Fruit fly (Drosophila melanogaster) whole organism, embryonic: ENCODE measurements around the gene CG6048.

Experiments used
- ATbp ChIP-seq: fragments of 200-800 bp; sonication (Bioruptor generic); optimal IDR thresholded peaks from 2 replicates; lab custom pipeline; 2017; ENCODE audit warnings: missing biosample characterization, mild to moderate bottlenecking, missing genetic modification characterization, missing genetic modification reagents
- Abd-B ChIP-seq: fragments of 200-800 bp; sonication (Bioruptor generic); optimal IDR thresholded peaks from 2 replicates; lab custom pipeline; 2018; ENCODE audit warnings: missing biosample characterization, mild to moderate bottlenecking, missing genetic modification characterization, moderate library complexity
- CG10979 ChIP-seq: fragments of 200-800 bp; sonication (Bioruptor generic); optimal IDR thresholded peaks from 2 replicates; lab custom pipeline; 2018; ENCODE audit warnings: missing biosample characterization, mild to moderate bottlenecking, missing genetic modification characterization, moderate library complexity
- CG11696 ChIP-seq: fragments of 200-800 bp; sonication (Bioruptor generic); IDR thresholded peaks from 2 replicates; pipeline ENCODE4 v1.3.6; 2022; ENCODE audit warnings: missing biosample characterization, missing genetic modification characterization
- CG14860 ChIP-seq: fragments of 200-800 bp; sonication (Bioruptor generic); IDR thresholded peaks from 3 replicates; pipeline ENCODE4 v1.3.6; 2022; ENCODE audit warnings: missing biosample characterization, missing genetic modification characterization; ENCODE audit not compliant: partially characterized antibody
- CG15479 ChIP-seq: fragments of 200-800 bp; sonication (Bioruptor generic); optimal IDR thresholded peaks from 3 replicates; lab custom pipeline; 2019; ENCODE audit warnings: missing biosample characterization, mild to moderate bottlenecking, missing genetic modification characterization, moderate library complexity
- CG1603 ChIP-seq: fragments of 200-800 bp; sonication (Bioruptor generic); optimal IDR thresholded peaks from 2 replicates; lab custom pipeline; 2019; ENCODE audit warnings: missing biosample characterization, mild to moderate bottlenecking, missing genetic modification characterization, moderate library complexity
- CG17186 ChIP-seq: fragments of 200-800 bp; sonication (Bioruptor generic); optimal IDR thresholded peaks from 3 replicates; lab custom pipeline; 2017; ENCODE audit warnings: missing biosample characterization, missing genetic modification reagents, missing genetic modification characterization
- CG1832 ChIP-seq: fragments of 200-800 bp; sonication (Bioruptor generic); optimal IDR thresholded peaks from 2 replicates; lab custom pipeline; 2017; ENCODE audit warnings: missing biosample characterization, mild to moderate bottlenecking, missing genetic modification characterization, inconsistent platforms
- CG18476 ChIP-seq: fragments of 200-800 bp; sonication (Bioruptor generic); optimal IDR thresholded peaks from 2 replicates; lab custom pipeline; 2016; ENCODE audit warnings: missing biosample characterization, mild to moderate bottlenecking, missing genetic modification characterization
- CG18599 ChIP-seq: fragments of 200-800 bp; sonication (Bioruptor generic); optimal IDR thresholded peaks from 3 replicates; lab custom pipeline; 2017; ENCODE audit warnings: missing biosample characterization, missing genetic modification characterization, mild to moderate bottlenecking, moderate library complexity, missing genetic modification reagents
- CG18619 ChIP-seq: fragments of 200-800 bp; sonication (Bioruptor generic); optimal IDR thresholded peaks from 3 replicates; lab custom pipeline; 2017; ENCODE audit warnings: missing biosample characterization, mild to moderate bottlenecking, missing genetic modification characterization
- CG2199 ChIP-seq: fragments of 200-800 bp; sonication (Bioruptor generic); IDR thresholded peaks from 3 replicates; pipeline ENCODE4 v1.3.6; 2022; ENCODE audit warnings: missing biosample characterization, missing genetic modification characterization
- CG2712 ChIP-seq: fragments of 200-800 bp; optimal IDR thresholded peaks from 3 replicates; lab custom pipeline; 2019; ENCODE audit warnings: missing biosample characterization, mild to moderate bottlenecking, missing genetic modification characterization, moderate library complexity
- CG31224 ChIP-seq: fragments of 200-800 bp; sonication (Bioruptor generic); IDR thresholded peaks from 2 replicates; pipeline ENCODE4 v1.3.6; 2022; ENCODE audit warnings: missing biosample characterization, missing genetic modification characterization
- CG3407 ChIP-seq: fragments of 200-800 bp; sonication (Bioruptor generic); optimal IDR thresholded peaks from 2 replicates; lab custom pipeline; 2018; ENCODE audit warnings: missing biosample characterization, mild to moderate bottlenecking, missing genetic modification characterization
- CG42726 ChIP-seq: fragments of 200-800 bp; sonication (Bioruptor generic); IDR thresholded peaks from 2 replicates; pipeline ENCODE4 v1.3.6; 2022; ENCODE audit warnings: missing biosample characterization, missing genetic modification characterization; ENCODE audit not compliant: partially characterized antibody
- CG6254 ChIP-seq: fragments of 200-800 bp; sonication (Bioruptor generic); optimal IDR thresholded peaks from 3 replicates; lab custom pipeline; 2017; ENCODE audit warnings: mild to moderate bottlenecking, missing biosample characterization, missing genetic modification reagents, missing genetic modification characterization
- CG6272 ChIP-seq: fragments of 200-800 bp; sonication (Bioruptor generic); IDR thresholded peaks from 2 replicates; pipeline ENCODE4 v1.3.6; 2022; ENCODE audit warnings: missing biosample characterization, missing genetic modification characterization
- CG7357 ChIP-seq: fragments of 200-800 bp; sonication (Bioruptor generic); IDR thresholded peaks from 3 replicates; pipeline ENCODE4 v1.3.6; 2022; ENCODE audit warnings: missing biosample characterization, missing genetic modification characterization
- CG8478 ChIP-seq: fragments of >200 bp; optimal IDR thresholded peaks from 2 replicates; lab custom pipeline; 2018
- CG8924 ChIP-seq: fragments of 200-800 bp; optimal IDR thresholded peaks from 3 replicates; lab custom pipeline; 2019; ENCODE audit warnings: missing biosample characterization, mild to moderate bottlenecking, missing genetic modification characterization, moderate library complexity
- CG9727 ChIP-seq: fragments of 200-800 bp; sonication (Bioruptor generic); optimal IDR thresholded peaks from 3 replicates; lab custom pipeline; 2017; ENCODE audit warnings: missing biosample characterization, mild to moderate bottlenecking, missing genetic modification characterization
- CG9876 ChIP-seq: fragments of 200-800 bp; sonication (Bioruptor generic); optimal IDR thresholded peaks from 2 replicates; lab custom pipeline; 2016; ENCODE audit warnings: missing biosample characterization, missing genetic modification characterization
- CoRest ChIP-seq: fragments of 200-800 bp; sonication (Bioruptor generic); optimal IDR thresholded peaks from 3 replicates; lab custom pipeline; 2018; ENCODE audit warnings: missing biosample characterization, mild to moderate bottlenecking, missing genetic modification characterization, moderate library complexity
- D ChIP-seq, 2 experiments: fragments of 200-800 bp in 1 of 2; fragments of >200 bp in 1 of 2; sonication (Bioruptor generic) in 1 of 2; optimal IDR thresholded peaks; 2 replicates in 1 of 2; 3 replicates in 1 of 2; lab custom pipeline; 2017; ENCODE audit warnings: mild to moderate bottlenecking in 1 of 2, missing biosample characterization in 1 of 2, missing genetic modification characterization in 1 of 2, missing genetic modification reagents in 1 of 2
- Gug ChIP-seq: fragments of 200-800 bp; sonication (Bioruptor generic); IDR thresholded peaks from 4 replicates; pipeline ENCODE4 v1.3.6; 2022; ENCODE audit warnings: missing biosample characterization, missing genetic modification characterization
- HmgD ChIP-seq: fragments of 200-800 bp; sonication (Bioruptor generic); optimal IDR thresholded peaks from 3 replicates; lab custom pipeline; 2016; ENCODE audit warnings: missing biosample characterization, missing genetic modification characterization
- Hr51 ChIP-seq, 2 experiments: fragments of 200-800 bp; sonication (Bioruptor generic); optimal IDR thresholded peaks; 2 replicates in 1 of 2; 3 replicates in 1 of 2; lab custom pipeline; 2016 to 2018; ENCODE audit warnings: missing biosample characterization in 2 of 2, missing genetic modification characterization in 2 of 2, mild to moderate bottlenecking in 1 of 2, moderate library complexity in 1 of 2
- Side ChIP-seq: fragments of 200-800 bp; sonication (Bioruptor generic); optimal IDR thresholded peaks from 2 replicates; lab custom pipeline; 2016; ENCODE audit warnings: missing biosample characterization, missing genetic modification characterization
- Ssrp ChIP-seq: fragments of 200-800 bp; sonication (Bioruptor generic); optimal IDR thresholded peaks from 2 replicates; lab custom pipeline; 2018; ENCODE audit warnings: missing biosample characterization, mild to moderate bottlenecking, missing genetic modification characterization, moderate library complexity
- Stat92E ChIP-seq, 3 experiments: fragments of >200 bp in 2 of 3; fragments of 200-800 bp in 1 of 3; sonication (Bioruptor generic) in 1 of 3; optimal IDR thresholded peaks; 2 replicates each; lab custom pipeline; 2017 to 2019; ENCODE audit warnings: missing biosample characterization in 3 of 3, missing genetic modification characterization in 3 of 3, mild to moderate bottlenecking in 1 of 3, moderate library complexity in 1 of 3
- YL-1 ChIP-seq: fragments of 200-800 bp; sonication (Bioruptor generic); optimal IDR thresholded peaks from 3 replicates; lab custom pipeline; 2017; ENCODE audit warnings: missing biosample characterization, mild to moderate bottlenecking, missing genetic modification characterization
- corto ChIP-seq: fragments of 200-800 bp; sonication (Bioruptor generic); optimal IDR thresholded peaks from 2 replicates; lab custom pipeline; 2016; ENCODE audit warnings: missing biosample characterization, mild to moderate bottlenecking, missing genetic modification characterization, moderate library complexity
- crp ChIP-seq, 2 experiments: fragments of 200-800 bp; sonication (Bioruptor generic); optimal IDR thresholded peaks; 2 replicates in 1 of 2; 3 replicates in 1 of 2; lab custom pipeline; 2017; ENCODE audit warnings: missing biosample characterization in 2 of 2, missing genetic modification characterization in 2 of 2, mild to moderate bottlenecking in 1 of 2, moderate library complexity in 1 of 2
- dysf ChIP-seq: fragments of 200-800 bp; sonication (Bioruptor generic); IDR thresholded peaks from 3 replicates; pipeline ENCODE4 v1.3.6; 2022; ENCODE audit warnings: missing biosample characterization, missing genetic modification characterization
- ems ChIP-seq: fragments of 200-800 bp; sonication (Bioruptor generic); optimal IDR thresholded peaks from 3 replicates; lab custom pipeline; 2016; ENCODE audit warnings: missing biosample characterization, missing genetic modification characterization
- fd102C ChIP-seq: fragments of 200-800 bp; sonication (Bioruptor generic); optimal IDR thresholded peaks from 2 replicates; lab custom pipeline; 2018; ENCODE audit warnings: missing biosample characterization, mild to moderate bottlenecking, missing genetic modification characterization, moderate library complexity
- fd3F ChIP-seq: fragments of 200-800 bp; sonication (Bioruptor generic); optimal IDR thresholded peaks from 2 replicates; lab custom pipeline; 2018; ENCODE audit warnings: missing biosample characterization, mild to moderate bottlenecking, missing genetic modification characterization, moderate library complexity
- gce ChIP-seq: fragments of 200-800 bp; sonication (Bioruptor generic); IDR thresholded peaks from 3 replicates; pipeline ENCODE4 v1.3.6; 2022; ENCODE audit warnings: missing biosample characterization, missing genetic modification characterization
- hbn ChIP-seq: fragments of 200-800 bp; sonication (Bioruptor generic); IDR thresholded peaks from 2 replicates; pipeline ENCODE4 v1.3.6; 2022; ENCODE audit warnings: missing biosample characterization, missing genetic modification characterization; ENCODE audit not compliant: partially characterized antibody
- inv ChIP-seq: fragments of 200-800 bp; sonication (Bioruptor generic); IDR thresholded peaks from 2 replicates; pipeline ENCODE4 v1.3.6; 2022; ENCODE audit warnings: missing biosample characterization, missing genetic modification characterization; ENCODE audit not compliant: partially characterized antibody
- mam ChIP-seq: fragments of 200-800 bp; sonication (Bioruptor generic); optimal IDR thresholded peaks from 3 replicates; lab custom pipeline; 2016; ENCODE audit warnings: missing biosample characterization, missing genetic modification characterization
- mld ChIP-seq: fragments of 200-800 bp; sonication (Bioruptor generic); IDR thresholded peaks from 3 replicates; pipeline ENCODE4 v1.3.6; 2022; ENCODE audit warnings: missing biosample characterization, missing genetic modification characterization; ENCODE audit not compliant: partially characterized antibody
- phol ChIP-seq: fragments of 200-800 bp; sonication (Bioruptor generic); optimal IDR thresholded peaks from 3 replicates; lab custom pipeline; 2018; ENCODE audit warnings: missing biosample characterization, mild to moderate bottlenecking, missing genetic modification characterization, moderate library complexity
- pros ChIP-seq: fragments of 200-800 bp; sonication (Bioruptor generic); optimal IDR thresholded peaks from 3 replicates; lab custom pipeline; 2019; ENCODE audit warnings: missing biosample characterization, mild to moderate bottlenecking, missing genetic modification characterization, moderate library complexity
- sr ChIP-seq: fragments of 200-800 bp; sonication (Bioruptor generic); IDR thresholded peaks from 3 replicates; pipeline ENCODE4 v1.3.6; 2022; ENCODE audit warnings: missing biosample characterization, missing genetic modification characterization
- tio ChIP-seq: fragments of 200-800 bp; sonication (Bioruptor generic); optimal IDR thresholded peaks from 2 replicates; lab custom pipeline; 2017; ENCODE audit warnings: missing biosample characterization, missing genetic modification characterization, inconsistent platforms
- trh ChIP-seq: fragments of 200-800 bp; sonication (Bioruptor generic); optimal IDR thresholded peaks from 2 replicates; lab custom pipeline; 2016; ENCODE audit warnings: missing biosample characterization, missing genetic modification characterization

CG6048 gene

DNA sequence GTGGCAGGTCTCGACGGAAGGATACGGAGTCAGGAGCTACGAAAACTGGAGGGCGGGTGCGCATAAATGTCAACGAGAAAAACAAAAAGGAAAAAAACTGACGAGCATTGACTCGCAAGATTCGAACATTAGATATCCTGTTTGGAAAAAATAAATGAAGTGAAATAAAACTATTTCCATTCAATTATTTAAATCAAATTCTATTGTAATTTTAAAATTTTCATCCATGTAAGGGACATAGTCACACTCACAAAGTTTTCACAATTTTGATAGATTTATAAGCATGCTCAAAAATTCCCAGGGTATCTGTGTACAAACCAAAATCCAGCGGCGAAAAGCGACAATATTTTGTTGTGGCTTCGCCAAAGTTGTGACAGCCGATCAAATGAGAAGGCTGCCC is 43.6 kb downstream of the CG6048 start (continued):
- TF ChIP-seq YL-1 (GFP tag; lab: Kevin White, UChicago) (no peak), CG31224 (0 out of 2 replicates have a peak, but pooled peaks have one; percentile 7), CG9876 (GFP tag; lab: Kevin White, UChicago) (no peak), CG18599 (GFP tag; lab: Kevin White, UChicago) (no peak), inv (GFP tag; lab: Robert Waterston, UW) (no peak), CG6254 (no peak), CG18476 (GFP tag; lab: Kevin White, UChicago) (no peak), CG17186 (GFP tag; lab: Kevin White, UChicago) (no peak), Ssrp (tag; lab: Kevin White, UChicago) (peak; percentile 14), CG6272 (no peak), CG1603 (tag; lab: Kevin White, UChicago) (no peak), CG15479 (GFP tag; lab: Kevin White, UChicago) (no peak), Abd-B (GFP tag; lab: Kevin White, UChicago) (no peak), tio (GFP tag; lab: Kevin White, UChicago) (no peak), hbn (GFP tag; lab: Robert Waterston, UW) (no peak), pros (no peak), corto (GFP tag; lab: Kevin White, UChicago) (no peak), CG11696 (GFP tag; lab: Robert Waterston, UW) (no peak), gce (GFP tag; lab: Robert Waterston, UW) (no peak), trh (GFP tag; lab: Kevin White, UChicago) (no peak), mam (GFP tag; lab: Kevin White, UChicago) (no peak), CG2199 (no peak), CG3407 (GFP tag; lab: Kevin White, UChicago) (no peak), CoRest (tag; lab: Kevin White, UChicago) (peak; percentile 8), CG2712 (tag; lab: Kevin White, UChicago) (peak; percentile 51), CG9727 (GFP tag; lab: Kevin White, UChicago) (peak; percentile 51), CG18619 (GFP tag; lab: Kevin White, UChicago) (no peak), dysf (GFP tag; lab: Robert Waterston, UW) (0 out of 3 replicates have a peak, but pooled peaks have one; percentile 23), Stat92E (GFP tag; optimal IDR thresholded peaks at IDR 0.05; lab: Kevin White, UChicago) (no peak), mld (GFP tag; lab: Robert Waterston, UW) (no peak), CG10979 (tag; lab: Kevin White, UChicago) (peak; percentile 59), Side (no peak), ems (GFP tag; lab: Kevin White, UChicago) (no peak), fd3F (GFP tag; lab: Kevin White, UChicago) (no peak), sr (GFP tag; lab: Robert Waterston, UW) (no peak), CG1832 (GFP tag; lab: Kevin White, UChicago) (no peak), crp (GFP tag; optimal IDR thresholded peaks at IDR 0.05; lab: Kevin White, UChicago) (no peak), CG42726 (GFP tag; lab: Robert Waterston, UW) (no peak), Hr51 (GFP tag; optimal IDR thresholded peaks at IDR 0.05; lab: Kevin White, UChicago) (peak in 1 of 2 experiments; percentile 6), fd102C (GFP tag; lab: Kevin White, UChicago) (no peak), phol (peak; percentile 44), HmgD (no peak), ATbp (no peak), CG14860 (GFP tag; lab: Robert Waterston, UW) (no peak), CG8924 (tag; lab: Kevin White, UChicago) (peak; percentile 35), Gug (GFP tag; lab: Robert Waterston, UW) (no peak), D (optimal IDR thresholded peaks at IDR 0.05; lab: Kevin White, UChicago) (no peak), D (GFP tag; optimal IDR thresholded peaks at IDR 0.05; lab: Kevin White, UChicago) (peak; percentile 9), CG8478 (lab: Kevin White, UChicago) (no peak), CG7357 (no peak)
